Worm (Caenorhabditis elegans): ENCODE data around the gene rpl-34.

ce11 chrIV:12227012-12227411 lies 41.8 kb upstream of the rpl-34 start, which contains the start of gene mlt-3:
- no peak for TF ChIP-seq ceh-13 (GFP tag; optimal IDR thresholded peaks at IDR 0.05)
- TF ChIP-seq aly-1 (tag; optimal IDR thresholded peaks at IDR 0.05), result no peak
- no peak for TF ChIP-seq ama-1 (optimal IDR thresholded peaks at IDR 0.05)
- TF ChIP-seq tra-4 (tag; optimal IDR thresholded peaks at IDR 0.05), result no peak
- TF ChIP-seq F13C5.2 (tag; optimal IDR thresholded peaks at IDR 0.05), result no peak
- no peak for TF ChIP-seq tbx-11 (GFP tag; IDR thresholded peaks at IDR 0.05)
- no peak for TF ChIP-seq ets-7 (tag; optimal IDR thresholded peaks at IDR 0.05)
- TF ChIP-seq ceh-36 (tag; optimal IDR thresholded peaks at IDR 0.05), result no peak
- no peak for TF ChIP-seq flt-1 (GFP tag; IDR thresholded peaks at IDR 0.05)
- no peak for TF ChIP-seq scrt-1 (GFP tag; IDR thresholded peaks at IDR 0.05)
